Fruit fly (Drosophila melanogaster) whole organism, embryonic: ENCODE measurements around the gene Ptp10D.

Source experiments
- ATbp ChIP-seq: fragments of 200-800 bp; sonication (Bioruptor generic); optimal IDR thresholded peaks from 2 replicates; lab custom pipeline; 2017; ENCODE audit warnings: missing biosample characterization, mild to moderate bottlenecking, missing genetic modification characterization, missing genetic modification reagents
- Asciz ChIP-seq: fragments of 200-800 bp; sonication (Bioruptor generic); optimal IDR thresholded peaks from 2 replicates; lab custom pipeline; 2017; ENCODE audit warnings: missing biosample characterization, mild to moderate bottlenecking, missing genetic modification characterization, missing genetic modification reagents
- Awh ChIP-seq: fragments of 200-800 bp; sonication (Bioruptor generic); IDR thresholded peaks from 2 replicates; pipeline ENCODE4, ENCODE4 v1.3.6; 2022; ENCODE audit warnings: missing biosample characterization, missing genetic modification characterization
- CG10431 ChIP-seq: fragments of 200-800 bp; sonication (Bioruptor generic); optimal IDR thresholded peaks from 3 replicates; lab custom pipeline; 2018; ENCODE audit warnings: missing biosample characterization, mild to moderate bottlenecking, missing genetic modification characterization
- CG11085 ChIP-seq: fragments of 200-800 bp; sonication (Bioruptor generic); IDR thresholded peaks from 2 replicates; pipeline ENCODE4 v1.3.6; 2022; ENCODE audit warnings: missing biosample characterization, missing genetic modification characterization
- CG11247 ChIP-seq: fragments of 200-800 bp; sonication (Bioruptor generic); IDR thresholded peaks from 2 replicates; pipeline ENCODE4 v1.3.6; 2022; ENCODE audit warnings: missing biosample characterization, missing genetic modification characterization
- CG12236 ChIP-seq: fragments of 200-800 bp; sonication (Bioruptor generic); optimal IDR thresholded peaks from 2 replicates; lab custom pipeline; 2016; ENCODE audit warnings: missing biosample characterization, missing genetic modification characterization
- CG15011 ChIP-seq: fragments of 200-800 bp; sonication (Bioruptor generic); optimal IDR thresholded peaks from 3 replicates; lab custom pipeline; 2018; ENCODE audit warnings: missing biosample characterization, mild to moderate bottlenecking, missing genetic modification characterization
- CG18262 ChIP-seq: fragments of 200-800 bp; optimal IDR thresholded peaks from 3 replicates; lab custom pipeline; 2019; ENCODE audit warnings: missing biosample characterization, mild to moderate bottlenecking, missing genetic modification characterization, moderate library complexity
- CG18619 ChIP-seq: fragments of 200-800 bp; sonication (Bioruptor generic); optimal IDR thresholded peaks from 3 replicates; lab custom pipeline; 2017; ENCODE audit warnings: missing biosample characterization, mild to moderate bottlenecking, missing genetic modification characterization
- CG18764 ChIP-seq: fragments of 200-800 bp; sonication (Bioruptor generic); optimal IDR thresholded peaks from 3 replicates; lab custom pipeline; 2016; ENCODE audit warnings: missing biosample characterization, missing genetic modification characterization
- CG2116 ChIP-seq: fragments of 200-800 bp; sonication (Bioruptor generic); optimal IDR thresholded peaks from 3 replicates; lab custom pipeline; 2018; ENCODE audit warnings: missing biosample characterization, mild to moderate bottlenecking, missing genetic modification characterization
- CG2889 ChIP-seq: fragments of 200-800 bp; sonication (Bioruptor generic); IDR thresholded peaks from 3 replicates; pipeline ENCODE4 v1.3.6; 2022; ENCODE audit warnings: missing biosample characterization, missing genetic modification characterization
- CG3281 ChIP-seq: fragments of 200-800 bp; sonication (Bioruptor generic); optimal IDR thresholded peaks from 3 replicates; lab custom pipeline; 2017; ENCODE audit warnings: missing biosample characterization, mild to moderate bottlenecking, missing genetic modification characterization
- CG34224 ChIP-seq: fragments of 200-800 bp; sonication (Bioruptor generic); IDR thresholded peaks from 3 replicates; pipeline ENCODE4 v1.3.6; 2022; ENCODE audit warnings: missing biosample characterization, missing genetic modification characterization; ENCODE audit not compliant: partially characterized antibody
- CG3847 ChIP-seq: fragments of 200-800 bp; sonication (Bioruptor generic); IDR thresholded peaks from 2 replicates; pipeline ENCODE4 v1.3.6; 2022; ENCODE audit warnings: missing biosample characterization, missing genetic modification characterization
- CG5180 ChIP-seq: fragments of 200-800 bp; sonication (Bioruptor generic); optimal IDR thresholded peaks from 3 replicates; lab custom pipeline; 2017; ENCODE audit warnings: missing biosample characterization, missing genetic modification characterization, mild to moderate bottlenecking, moderate library complexity, missing genetic modification reagents
- CG7357 ChIP-seq: fragments of 200-800 bp; sonication (Bioruptor generic); IDR thresholded peaks from 3 replicates; pipeline ENCODE4 v1.3.6; 2022; ENCODE audit warnings: missing biosample characterization, missing genetic modification characterization
- CTCF ChIP-seq: fragments of 200-800 bp; sonication (Bioruptor generic); optimal IDR thresholded peaks from 2 replicates; lab custom pipeline; 2017; ENCODE audit warnings: missing biosample characterization, mild to moderate bottlenecking, missing genetic modification characterization, moderate library complexity
- Deaf1 ChIP-seq: fragments of 200-800 bp; optimal IDR thresholded peaks from 3 replicates; lab custom pipeline; 2019; ENCODE audit warnings: missing biosample characterization, mild to moderate bottlenecking, missing genetic modification characterization, moderate library complexity
- Dek ChIP-seq: fragments of 200-800 bp; sonication (Bioruptor generic); optimal IDR thresholded peaks from 3 replicates; lab custom pipeline; 2019; ENCODE audit warnings: missing biosample characterization, mild to moderate bottlenecking, missing genetic modification characterization, moderate library complexity
- Dip3 ChIP-seq: fragments of 200-800 bp; sonication (Bioruptor generic); optimal IDR thresholded peaks from 3 replicates; lab custom pipeline; 2016; ENCODE audit warnings: missing biosample characterization, missing genetic modification characterization
- Dp ChIP-seq: fragments of 200-800 bp; sonication (Bioruptor generic); optimal IDR thresholded peaks from 2 replicates; lab custom pipeline; 2018; ENCODE audit warnings: missing biosample characterization, mild to moderate bottlenecking, missing genetic modification characterization, moderate library complexity
- Fer1 ChIP-seq: fragments of 200-800 bp; sonication (Bioruptor generic); optimal IDR thresholded peaks from 2 replicates; lab custom pipeline; 2017; ENCODE audit warnings: missing biosample characterization, mild to moderate bottlenecking, missing genetic modification characterization
- Fer2 ChIP-seq: fragments of 200-800 bp; sonication (Bioruptor generic); optimal IDR thresholded peaks from 2 replicates; lab custom pipeline; 2018; ENCODE audit warnings: missing biosample characterization, mild to moderate bottlenecking, missing genetic modification characterization, moderate library complexity
- GATAe ChIP-seq: fragments of 200-800 bp; sonication (Bioruptor generic); conservative IDR thresholded peaks from 2 replicates; pipeline ENCODE4 v1.3.6; 2022; ENCODE audit warnings: missing biosample characterization, missing genetic modification characterization
- HLH54F ChIP-seq: fragments of 200-800 bp; sonication (Bioruptor generic); optimal IDR thresholded peaks from 3 replicates; lab custom pipeline; 2016; ENCODE audit warnings: missing biosample characterization, missing genetic modification characterization
- Hmr ChIP-seq: fragments of 200-800 bp; sonication (Bioruptor generic); optimal IDR thresholded peaks from 3 replicates; lab custom pipeline; 2017; ENCODE audit warnings: mild to moderate bottlenecking, missing biosample characterization, missing genetic modification reagents, missing genetic modification characterization
- Hsf ChIP-seq: fragments of 200-800 bp; sonication (Bioruptor generic); optimal IDR thresholded peaks from 3 replicates; lab custom pipeline; 2016; ENCODE audit warnings: missing biosample characterization, missing genetic modification characterization
- Mad ChIP-seq: fragments of 200-800 bp; sonication (Bioruptor generic); optimal IDR thresholded peaks from 2 replicates; lab custom pipeline; 2016; ENCODE audit warnings: missing biosample characterization, missing genetic modification characterization
- Meics ChIP-seq: fragments of 200-800 bp; sonication (Bioruptor generic); optimal IDR thresholded peaks from 2 replicates; lab custom pipeline; 2017; ENCODE audit warnings: missing biosample characterization, mild to moderate bottlenecking, missing genetic modification characterization
- cas ChIP-seq: fragments of 200-800 bp; sonication (Bioruptor generic); IDR thresholded peaks from 2 replicates; pipeline ENCODE4 v1.3.6; 2022; ENCODE audit warnings: missing biosample characterization, missing genetic modification characterization
- chif ChIP-seq, 2 experiments: fragments of 200-800 bp; sonication (Bioruptor generic); optimal IDR thresholded peaks; 3 replicates each; lab custom pipeline; 2016; ENCODE audit warnings: missing biosample characterization in 2 of 2, missing genetic modification characterization in 2 of 2
- croc ChIP-seq: fragments of 200-800 bp; sonication (Bioruptor generic); conservative IDR thresholded peaks from 3 replicates; pipeline ENCODE4 v1.3.6; 2022; ENCODE audit warnings: missing biosample characterization, missing genetic modification characterization
- dati ChIP-seq: fragments of 200-800 bp; sonication (Bioruptor generic); IDR thresholded peaks from 2 replicates; pipeline ENCODE4 v1.3.6; 2022; ENCODE audit warnings: missing biosample characterization, missing genetic modification characterization
- dpn ChIP-seq, 2 experiments: fragments of 200-800 bp; sonication (Bioruptor generic); optimal IDR thresholded peaks; 3 replicates each; lab custom pipeline; 2016; ENCODE audit warnings: missing biosample characterization in 2 of 2, missing genetic modification characterization in 2 of 2
- dysf ChIP-seq: fragments of 200-800 bp; sonication (Bioruptor generic); IDR thresholded peaks from 3 replicates; pipeline ENCODE4 v1.3.6; 2022; ENCODE audit warnings: missing biosample characterization, missing genetic modification characterization
- ham ChIP-seq: fragments of 200-800 bp; sonication (Bioruptor generic); IDR thresholded peaks from 2 replicates; pipeline ENCODE4 v1.3.6; 2022; ENCODE audit warnings: missing biosample characterization, missing genetic modification characterization
- jing ChIP-seq: fragments of 200-800 bp; sonication (Bioruptor generic); optimal IDR thresholded peaks from 2 replicates; lab custom pipeline; 2018; ENCODE audit warnings: missing biosample characterization, mild to moderate bottlenecking, missing genetic modification characterization
- ken ChIP-seq: fragments of 200-800 bp; sonication (Bioruptor generic); IDR thresholded peaks from 3 replicates; pipeline ENCODE4 v1.3.6; 2022; ENCODE audit warnings: missing biosample characterization, missing genetic modification characterization
- lmd ChIP-seq: fragments of 200-800 bp; sonication (Bioruptor generic); IDR thresholded peaks from 2 replicates; pipeline ENCODE4 v1.3.6; 2022; ENCODE audit warnings: missing biosample characterization, missing genetic modification characterization
- lov ChIP-seq, 2 experiments: fragments of 200-800 bp in 1 of 2; fragments of >200 bp in 1 of 2; sonication (Bioruptor generic) in 1 of 2; IDR thresholded peaks in 1 of 2; optimal IDR thresholded peaks in 1 of 2; 2 replicates in 1 of 2; 3 replicates in 1 of 2; pipeline versions ENCODE4 v1.3.6 to Lab custom; 2017 to 2022; ENCODE audit warnings: missing biosample characterization in 1 of 2, missing genetic modification characterization in 1 of 2
- odd ChIP-seq: fragments of 200-800 bp; sonication (Bioruptor generic); optimal IDR thresholded peaks from 2 replicates; lab custom pipeline; 2017; ENCODE audit warnings: missing biosample characterization, mild to moderate bottlenecking, missing genetic modification characterization
- pho ChIP-seq: fragments of 200-800 bp; sonication (Bioruptor generic); optimal IDR thresholded peaks from 2 replicates; lab custom pipeline; 2016; ENCODE audit warnings: missing biosample characterization, missing genetic modification characterization
- phol ChIP-seq: fragments of 200-800 bp; sonication (Bioruptor generic); optimal IDR thresholded peaks from 3 replicates; lab custom pipeline; 2018; ENCODE audit warnings: missing biosample characterization, mild to moderate bottlenecking, missing genetic modification characterization, moderate library complexity
- pum ChIP-seq: fragments of 200-800 bp; sonication (Bioruptor generic); optimal IDR thresholded peaks from 2 replicates; lab custom pipeline; 2016; ENCODE audit warnings: missing biosample characterization, missing genetic modification characterization
- sr ChIP-seq: fragments of 200-800 bp; sonication (Bioruptor generic); IDR thresholded peaks from 3 replicates; pipeline ENCODE4 v1.3.6; 2022; ENCODE audit warnings: missing biosample characterization, missing genetic modification characterization
- ssp ChIP-seq: fragments of 200-800 bp; sonication (Bioruptor generic); IDR thresholded peaks from 2 replicates; pipeline ENCODE4 v1.3.6; 2022; ENCODE audit warnings: missing biosample characterization, missing genetic modification characterization
- ttk ChIP-seq: fragments of 200-800 bp; sonication (Bioruptor generic); IDR thresholded peaks from 2 replicates; pipeline ENCODE4 v2.1.2; 2022; ENCODE audit warnings: missing biosample characterization, missing genetic modification characterization
- tx ChIP-seq: fragments of 200-800 bp; sonication (Bioruptor generic); optimal IDR thresholded peaks from 2 replicates; lab custom pipeline; 2016; ENCODE audit warnings: missing biosample characterization, missing genetic modification characterization
- vfl ChIP-seq: fragments of 200-800 bp; sonication (Bioruptor generic); optimal IDR thresholded peaks from 2 replicates; lab custom pipeline; 2016; ENCODE audit warnings: missing biosample characterization, missing genetic modification characterization

Ptp10D gene

dm6 chrX:11628986-11629571, 7.3 kb downstream of the Ptp10D start (continued):
- TF ChIP-seq Awh (GFP tag; lab: Robert Waterston, UW), result peak; percentile 71
- no peak for TF ChIP-seq HLH54F
- TF ChIP-seq ham (GFP tag; lab: Robert Waterston, UW), result no peak
- TF ChIP-seq Hsf (GFP tag; lab: Kevin White, UChicago), result peak; percentile 54
- TF ChIP-seq phol, result peak; percentile 67
- TF ChIP-seq Deaf1 (tag; lab: Kevin White, UChicago), result no peak
- TF ChIP-seq pum, result no peak
- TF ChIP-seq ttk, result peak; percentile 54
- peak; percentile 29 for TF ChIP-seq Mad (GFP tag; lab: Kevin White, UChicago)
- no peak for TF ChIP-seq CG3847 (GFP tag; lab: Robert Waterston, UW)
- peak in 1 of 2 experiments; percentile 62 for TF ChIP-seq chif (GFP tag; optimal IDR thresholded peaks at IDR 0.05; lab: Kevin White, UChicago)
- TF ChIP-seq dati (GFP tag; lab: Robert Waterston, UW), result 0 out of 2 replicates have a peak, but pooled peaks have one; percentile 26
- TF ChIP-seq ken, result peak; percentile 61; the same call in 1 of the 3 replicates
- TF ChIP-seq pho (GFP tag; lab: Kevin White, UChicago), result no peak
- no peak for TF ChIP-seq CG3281 (GFP tag; lab: Kevin White, UChicago)
- TF ChIP-seq lmd (GFP tag; lab: Robert Waterston, UW), result peak; percentile 51; the same call in 1 of the 2 replicates
- no peak for TF ChIP-seq tx
- no peak for TF ChIP-seq Hmr (GFP tag; lab: Kevin White, UChicago)
- peak; percentile 8 for TF ChIP-seq CG18619 (GFP tag; lab: Kevin White, UChicago)
- no peak; the same call in 2 of the 3 replicates for TF ChIP-seq CG7357 (GFP tag; lab: Robert Waterston, UW)
- no peak for TF ChIP-seq CG34224 (GFP tag; lab: Robert Waterston, UW)
- peak; percentile 23; the same call in 1 of the 2 replicates for TF ChIP-seq ssp (GFP tag; lab: Robert Waterston, UW)
- TF ChIP-seq CG18262 (tag; lab: Kevin White, UChicago), result peak; percentile 64
- no peak for TF ChIP-seq CG15011 (GFP tag; lab: Kevin White, UChicago)
- TF ChIP-seq CTCF (GFP tag; lab: Kevin White, UChicago), result no peak
- TF ChIP-seq CG2889 (GFP tag; lab: Robert Waterston, UW), result no peak
- no peak for TF ChIP-seq jing (GFP tag; lab: Kevin White, UChicago)
- TF ChIP-seq Dip3 (GFP tag; lab: Kevin White, UChicago), result no peak
- TF ChIP-seq dpn (GFP tag; optimal IDR thresholded peaks at IDR 0.05; lab: Kevin White, UChicago), result peak; percentile 46 to 51
- TF ChIP-seq vfl, result no peak
- no peak for TF ChIP-seq Meics (GFP tag; lab: Kevin White, UChicago)
- no peak for TF ChIP-seq cas (GFP tag; lab: Robert Waterston, UW)
- no peak for TF ChIP-seq Dp (GFP tag; lab: Kevin White, UChicago)
- peak; percentile 45 for TF ChIP-seq Asciz (GFP tag; lab: Kevin White, UChicago)
- peak; percentile 24 for TF ChIP-seq odd (GFP tag; lab: Kevin White, UChicago)
- no peak for TF ChIP-seq sr (GFP tag; lab: Robert Waterston, UW)
- TF ChIP-seq GATAe (GFP tag; lab: Robert Waterston, UW), result no peak
- TF ChIP-seq CG5180, result no peak
- TF ChIP-seq CG10431 (GFP tag; lab: Kevin White, UChicago), result peak; percentile 1
- TF ChIP-seq CG2116 (GFP tag; lab: Kevin White, UChicago), result no peak
- TF ChIP-seq dysf (GFP tag; lab: Robert Waterston, UW), result peak; percentile 33; the same call in 1 of the 3 replicates
- TF ChIP-seq CG11247 (GFP tag; lab: Robert Waterston, UW), result peak; percentile 32; the same call in 1 of the 2 replicates
- peak; percentile 56 for TF ChIP-seq croc (GFP tag; lab: Robert Waterston, UW)
- no peak for TF ChIP-seq Dek (tag; lab: Kevin White, UChicago)
- TF ChIP-seq ATbp (GFP tag; lab: Kevin White, UChicago), result peak; percentile 59
- peak; percentile 3 for TF ChIP-seq CG18764 (GFP tag; lab: Kevin White, UChicago)
- no peak for TF ChIP-seq CG11085 (GFP tag; lab: Robert Waterston, UW)
- no peak for TF ChIP-seq lov (optimal IDR thresholded peaks at IDR 0.05; lab: Kevin White, UChicago)
- TF ChIP-seq lov (GFP tag; IDR thresholded peaks at IDR 0.05; lab: Robert Waterston, UW), result 0 out of 3 replicates have a peak, but pooled peaks have one; percentile 39
- TF ChIP-seq Fer1, result peak; percentile 1
- peak; percentile 33 for TF ChIP-seq CG12236
- no peak for TF ChIP-seq Fer2 (tag; lab: Kevin White, UChicago)
